Worm (Caenorhabditis elegans) whole organism, L1 larva: ENCODE data around the gene ram-2.

Experiments used
- C04F5.9 ChIP-seq: sonication (generic microtip); optimal IDR thresholded peaks from 2 replicates; lab custom pipeline; 2016; ENCODE audit warnings: missing genetic modification characterization, missing compliant biosample characterization
- C16A3.4 ChIP-seq: fragments of 150-350 bp; optimal IDR thresholded peaks from 2 replicates; lab custom pipeline; 2014; ENCODE audit warnings: missing biosample characterization, missing genetic modification characterization
- F16B12.6 ChIP-seq: fragments of 150-350 bp; optimal IDR thresholded peaks from 2 replicates; lab custom pipeline; 2014; ENCODE audit warnings: missing biosample characterization, missing genetic modification characterization
- Y116A8C.19 ChIP-seq: sonication (generic microtip); optimal IDR thresholded peaks from 2 replicates; lab custom pipeline; 2016; ENCODE audit warnings: missing compliant biosample characterization, missing genetic modification characterization, borderline replicate concordance
- aly-2 ChIP-seq: fragments of 150-350 bp; optimal IDR thresholded peaks from 2 replicates; lab custom pipeline; 2014; ENCODE audit warnings: missing biosample characterization, missing genetic modification characterization
- blmp-1 ChIP-seq: fragments of 150-350 bp; optimal IDR thresholded peaks from 2 replicates; lab custom pipeline; 2014; ENCODE audit warnings: missing biosample characterization, missing genetic modification characterization
- ceh-63 ChIP-seq: fragments of 200-800 bp; sonication (Bioruptor generic); optimal IDR thresholded peaks from 2 replicates; lab custom pipeline; 2018; ENCODE audit warnings: mild to moderate bottlenecking, missing genetic modification characterization, missing compliant biosample characterization
- ceh-8 ChIP-seq: fragments of 200-800 bp; sonication (Bioruptor generic); optimal IDR thresholded peaks from 2 replicates; lab custom pipeline; 2018; ENCODE audit warnings: mild to moderate bottlenecking, missing genetic modification characterization, moderate library complexity, missing compliant biosample characterization
- ceh-88 ChIP-seq: fragments of 200-800 bp; sonication (Bioruptor generic); IDR thresholded peaks from 2 replicates; pipeline ENCODE4 v1.3.6; 2022; ENCODE audit warnings: missing genetic modification characterization, missing compliant biosample characterization
- ces-1 ChIP-seq: fragments of 150-350 bp; optimal IDR thresholded peaks from 2 replicates; lab custom pipeline; 2014; ENCODE audit warnings: missing biosample characterization, missing genetic modification reagents, missing genetic modification characterization
- dsc-1 ChIP-seq: sonication (generic microtip); optimal IDR thresholded peaks from 2 replicates; lab custom pipeline; 2016; ENCODE audit warnings: mild to moderate bottlenecking, missing genetic modification characterization, missing compliant biosample characterization
- efl-1 ChIP-seq, 4 experiments: fragments of 150-350 bp; optimal IDR thresholded peaks in 3 of 4; peaks in 1 of 4; 1 replicate in 1 of 4; 2 replicates in 3 of 4; lab custom pipeline; 2014; ENCODE audit warnings: missing biosample characterization in 2 of 4, missing genetic modification characterization in 2 of 4, missing genetic modification reagents in 2 of 4
- efl-3 ChIP-seq: fragments of 200-800 bp; sonication (Bioruptor generic); optimal IDR thresholded peaks from 2 replicates; lab custom pipeline; 2018; ENCODE audit warnings: mild to moderate bottlenecking, missing genetic modification characterization, missing compliant biosample characterization
- egl-27 ChIP-seq, 2 experiments: fragments of 150-350 bp in 1 of 2; sonication (generic microtip); optimal IDR thresholded peaks; 3 replicates each; lab custom pipeline; 2017 to 2018; ENCODE audit warnings: missing biosample characterization in 2 of 2, missing genetic modification characterization in 2 of 2, missing genetic modification reagents in 2 of 2
- elt-2 ChIP-seq: sonication (generic microtip); optimal IDR thresholded peaks from 2 replicates; lab custom pipeline; 2016; ENCODE audit warnings: missing genetic modification characterization, mild to moderate bottlenecking, inconsistent platforms, missing compliant biosample characterization, missing genetic modification reagents
- elt-3 ChIP-seq, 6 experiments: fragments of 150-350 bp in 1 of 6; sonication (generic microtip); optimal IDR thresholded peaks; 2 replicates each; lab custom pipeline; 2017 to 2018; ENCODE audit warnings: missing biosample characterization in 6 of 6, missing genetic modification characterization in 6 of 6, inconsistent platforms in 1 of 6
- fkh-10 ChIP-seq: sonication (generic microtip); optimal IDR thresholded peaks from 2 replicates; lab custom pipeline; 2017; ENCODE audit warnings: missing biosample characterization, missing genetic modification reagents, missing genetic modification characterization
- fkh-4 ChIP-seq: sonication (generic microtip); optimal IDR thresholded peaks from 2 replicates; lab custom pipeline; 2016; ENCODE audit warnings: missing compliant biosample characterization, missing genetic modification characterization, borderline replicate concordance
- fkh-8 ChIP-seq: sonication (generic microtip); optimal IDR thresholded peaks from 2 replicates; lab custom pipeline; 2016; ENCODE audit warnings: mild to moderate bottlenecking, missing genetic modification characterization, missing compliant biosample characterization
- hlh-17 ChIP-seq: fragments of 200-800 bp; sonication (Bioruptor generic); optimal IDR thresholded peaks from 2 replicates; lab custom pipeline; 2018; ENCODE audit warnings: missing genetic modification characterization, mild to moderate bottlenecking, missing compliant biosample characterization, moderate library complexity, borderline replicate concordance
- hlh-4 ChIP-seq: sonication (generic microtip); optimal IDR thresholded peaks from 2 replicates; lab custom pipeline; 2016; ENCODE audit warnings: mild to moderate bottlenecking, missing genetic modification characterization, missing compliant biosample characterization
- isw-1 ChIP-seq: fragments of 200-800 bp; sonication (Bioruptor generic); IDR thresholded peaks from 2 replicates; pipeline ENCODE4 v1.3.6; 2022; ENCODE audit warnings: missing genetic modification characterization, missing compliant biosample characterization
- lin-13 ChIP-seq: fragments of 150-350 bp; optimal IDR thresholded peaks from 2 replicates; lab custom pipeline; 2014; ENCODE audit warnings: missing biosample characterization, missing genetic modification reagents, missing genetic modification characterization
- lin-14 ChIP-seq: fragments of 200-800 bp; sonication (Bioruptor generic); optimal IDR thresholded peaks from 2 replicates; lab custom pipeline; 2018; ENCODE audit warnings: mild to moderate bottlenecking, missing genetic modification characterization, moderate library complexity, missing compliant biosample characterization
- lin-15B ChIP-seq: fragments of 150-350 bp; sonication (generic microtip); optimal IDR thresholded peaks from 3 replicates; lab custom pipeline; 2014; ENCODE audit warnings: missing biosample characterization, missing genetic modification characterization
- lin-35 ChIP-seq, 2 experiments: fragments of 150-350 bp; optimal IDR thresholded peaks; 2 replicates each; lab custom pipeline; 2014; ENCODE audit warnings: missing biosample characterization in 2 of 2, missing genetic modification characterization in 2 of 2, missing genetic modification reagents in 2 of 2
- lir-3 ChIP-seq: sonication (generic microtip); optimal IDR thresholded peaks from 2 replicates; lab custom pipeline; 2016; ENCODE audit warnings: mild to moderate bottlenecking, missing genetic modification characterization, moderate library complexity, missing compliant biosample characterization; ENCODE audit not compliant: poor library complexity
- lsy-2 ChIP-seq, 2 experiments: fragments of 150-350 bp; optimal IDR thresholded peaks; 2 replicates each; lab custom pipeline; 2014; ENCODE audit warnings: missing biosample characterization in 2 of 2, missing genetic modification characterization in 2 of 2
- mdl-1 ChIP-seq, 2 experiments: fragments of 150-350 bp; optimal IDR thresholded peaks; 2 replicates each; lab custom pipeline; 2014 to 2017; ENCODE audit warnings: missing biosample characterization in 2 of 2, missing genetic modification characterization in 2 of 2, inconsistent platforms in 1 of 2
- mef-2 ChIP-seq: fragments of 150-350 bp; optimal IDR thresholded peaks from 2 replicates; lab custom pipeline; 2014; ENCODE audit warnings: missing biosample characterization, missing genetic modification characterization
- mep-1 ChIP-seq: fragments of 150-350 bp; optimal IDR thresholded peaks from 2 replicates; lab custom pipeline; 2014; ENCODE audit warnings: missing biosample characterization, missing genetic modification characterization
- nhr-12 ChIP-seq: sonication (generic microtip); optimal IDR thresholded peaks from 2 replicates; lab custom pipeline; 2017; ENCODE audit warnings: missing biosample characterization, missing genetic modification characterization
- nhr-19 ChIP-seq: fragments of 200-800 bp; sonication (Bioruptor generic); conservative IDR thresholded peaks from 2 replicates; pipeline ENCODE4 v1.3.6; 2022; ENCODE audit warnings: missing genetic modification characterization, missing compliant biosample characterization
- nhr-71 ChIP-seq: sonication (generic microtip); optimal IDR thresholded peaks from 2 replicates; lab custom pipeline; 2016; ENCODE audit warnings: mild to moderate bottlenecking, missing genetic modification characterization, moderate library complexity, missing compliant biosample characterization
- nhr-77 ChIP-seq: fragments of 150-350 bp; optimal IDR thresholded peaks from 2 replicates; lab custom pipeline; 2014; ENCODE audit warnings: missing biosample characterization, missing genetic modification characterization
- pag-3 ChIP-seq: sonication (generic microtip); optimal IDR thresholded peaks from 2 replicates; lab custom pipeline; 2017; ENCODE audit warnings: missing genetic modification characterization, mild to moderate bottlenecking, missing compliant biosample characterization, antibody characterized with exemption, borderline replicate concordance; ENCODE audit not compliant: insufficient read depth
- pqm-1 ChIP-seq: sonication (generic microtip); optimal IDR thresholded peaks from 3 replicates; lab custom pipeline; 2017; ENCODE audit warnings: missing biosample characterization, missing genetic modification characterization
- skn-1 ChIP-seq: fragments of 150-350 bp; optimal IDR thresholded peaks from 2 replicates; lab custom pipeline; 2014; ENCODE audit warnings: missing biosample characterization, missing genetic modification characterization
- snpc-4 ChIP-seq: fragments of 150-350 bp; optimal IDR thresholded peaks from 2 replicates; lab custom pipeline; 2014; ENCODE audit warnings: missing biosample characterization, missing genetic modification characterization
- snu-23 ChIP-seq: sonication (generic microtip); optimal IDR thresholded peaks from 2 replicates; lab custom pipeline; 2016; ENCODE audit warnings: missing genetic modification characterization, missing compliant biosample characterization
- sox-4 ChIP-seq: sonication (generic microtip); optimal IDR thresholded peaks from 2 replicates; lab custom pipeline; 2016; ENCODE audit warnings: missing genetic modification characterization, missing compliant biosample characterization
- swsn-7 ChIP-seq: sonication (generic microtip); optimal IDR thresholded peaks from 2 replicates; lab custom pipeline; 2016; ENCODE audit warnings: missing genetic modification characterization, missing compliant biosample characterization
- tlp-1 ChIP-seq: fragments of 150-350 bp; optimal IDR thresholded peaks from 2 replicates; lab custom pipeline; 2014; ENCODE audit warnings: missing biosample characterization, missing genetic modification characterization
- unc-62 ChIP-seq: fragments of 150-350 bp; optimal IDR thresholded peaks from 2 replicates; lab custom pipeline; 2014; ENCODE audit warnings: missing biosample characterization, missing genetic modification reagents, missing genetic modification characterization
- unc-86 ChIP-seq: sonication (generic microtip); optimal IDR thresholded peaks from 2 replicates; lab custom pipeline; 2016; ENCODE audit warnings: missing genetic modification characterization, missing compliant biosample characterization
- unc-98 ChIP-seq: fragments of 200-800 bp; sonication (Bioruptor generic); IDR thresholded peaks from 2 replicates; pipeline ENCODE4 v1.3.6; 2022; ENCODE audit warnings: missing genetic modification characterization, missing compliant biosample characterization
- xbp-1 ChIP-seq: sonication (generic microtip); optimal IDR thresholded peaks from 2 replicates; lab custom pipeline; 2016; ENCODE audit warnings: missing genetic modification characterization, missing compliant biosample characterization
- zip-4 ChIP-seq: fragments of 200-800 bp; sonication (Bioruptor generic); optimal IDR thresholded peaks from 2 replicates; lab custom pipeline; 2018; ENCODE audit warnings: mild to moderate bottlenecking, missing genetic modification characterization, moderate library complexity, missing compliant biosample characterization
- ztf-11 ChIP-seq, 2 experiments: sonication (generic microtip); optimal IDR thresholded peaks; 2 replicates each; lab custom pipeline; 2016 to 2017; ENCODE audit warnings: missing genetic modification characterization in 2 of 2, missing biosample characterization in 1 of 2, missing compliant biosample characterization in 1 of 2
- ztf-4 ChIP-seq: fragments of 150-350 bp; optimal IDR thresholded peaks from 2 replicates; lab custom pipeline; 2014; ENCODE audit warnings: missing biosample characterization, missing genetic modification characterization

ram-2 gene

DNA sequence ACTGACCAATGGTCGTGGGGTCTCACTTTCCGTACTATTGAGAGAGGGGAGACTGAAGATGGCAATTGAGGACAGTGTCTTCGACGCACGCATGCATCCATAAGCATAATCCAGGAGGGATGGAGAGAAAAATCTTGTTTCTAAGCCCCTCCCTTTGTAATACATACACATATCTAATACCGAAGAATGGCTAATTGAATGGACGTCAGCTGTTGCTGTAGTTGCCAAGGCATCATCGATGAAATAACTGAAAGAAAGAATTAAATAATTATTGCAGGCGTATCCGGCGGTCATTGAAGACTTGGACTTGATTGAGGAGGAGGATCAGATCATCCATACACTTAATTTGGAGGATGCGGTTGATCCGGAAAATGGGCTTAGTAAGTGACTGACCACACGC, 8.9 kb upstream of the ram-2 start, which contains the start of gene F33A8.7:
Gene F33A8.7 (minus strand): TSS at position 101 of the 400 bp plus-strand sequence.
- TF ChIP-seq unc-98 (GFP tag; lab: Robert Waterston, UW) (no peak), hlh-4 (tag; lab: Kevin White, UChicago) (no peak), sox-4 (tag; lab: Kevin White, UChicago) (no peak), lin-15B (tag; lab: Kevin White, UChicago) (no peak), nhr-12 (no peak), pqm-1 (tag; lab: Kevin White, UChicago) (no peak), ces-1 (GFP tag; lab: Kevin White, UChicago) (no peak), ceh-8 (GFP tag; lab: Kevin White, UChicago) (no peak), C16A3.4 (tag; lab: Kevin White, UChicago) (no peak), mdl-1 (tag; optimal IDR thresholded peaks at IDR 0.05; lab: Kevin White, UChicago) (no peak), snpc-4 (tag; lab: Kevin White, UChicago) (no peak), xbp-1 (tag; lab: Kevin White, UChicago) (no peak), unc-62 (GFP tag; lab: Kevin White, UChicago) (no peak), nhr-71 (no peak), lin-14 (GFP tag; lab: Kevin White, UChicago) (no peak), Y116A8C.19 (tag; lab: Kevin White, UChicago) (no peak)

DNA sequence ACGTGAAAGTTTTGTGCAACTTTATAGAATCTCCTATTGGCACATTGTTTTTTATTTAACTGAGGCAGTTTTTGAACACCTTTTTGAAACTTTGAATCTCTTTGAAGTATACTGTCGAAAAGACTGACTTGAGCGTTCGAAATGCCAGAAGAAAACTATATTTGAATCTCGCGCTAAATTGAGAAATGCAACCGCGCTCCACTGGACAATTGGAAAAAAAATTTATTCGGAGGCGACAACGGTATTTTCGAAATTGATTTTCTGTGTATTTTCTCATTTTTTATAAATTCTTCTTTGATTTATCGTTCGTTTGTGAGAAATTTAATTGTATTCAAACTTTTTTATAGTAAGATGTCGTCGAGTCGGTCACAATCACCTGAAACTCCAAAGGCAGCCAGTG, 5.3 kb upstream of the ram-2 start, which contains the start of gene let-858:
Gene let-858 (plus strand): TSS at position 348 of the 400 bp plus-strand sequence.
- TF ChIP-seq isw-1 (no peak; the same call in none of the 2 replicates), lin-13 (GFP tag; lab: Kevin White, UChicago) (no peak), Y116A8C.19 (tag; lab: Kevin White, UChicago) (no peak), unc-62 (GFP tag; lab: Kevin White, UChicago) (no peak), ztf-4 (tag; lab: Kevin White, UChicago) (no peak), zip-4 (no peak), F16B12.6 (peak; percentile 27), ztf-11 (tag; optimal IDR thresholded peaks at IDR 0.05; lab: Kevin White, UChicago) (peak in 1 of 2 experiments; percentile 11), mep-1 (tag; lab: Kevin White, UChicago) (peak; percentile 56), swsn-7 (tag; lab: Kevin White, UChicago) (peak; percentile 56), elt-2 (tag; lab: Kevin White, UChicago) (no peak), hlh-4 (tag; lab: Kevin White, UChicago) (no peak), nhr-19 (GFP tag; lab: Robert Waterston, UW) (peak; percentile 50), mef-2 (tag; lab: Kevin White, UChicago) (no peak), unc-86 (tag; lab: Kevin White, UChicago) (peak; percentile 44), lsy-2 (tag; optimal IDR thresholded peaks at IDR 0.05; lab: Kevin White, UChicago) (peak; percentile 67 to 82), ceh-63 (no peak), aly-2 (tag; lab: Kevin White, UChicago) (peak; percentile 36), efl-1 (optimal IDR thresholded peaks at IDR 0.05; lab: Kevin White, UChicago) (peak; percentile 97 to 99), efl-1 (GFP tag; optimal IDR thresholded peaks at IDR 0.05 in 1 of 2; lab: Kevin White, UChicago) (peak; percentile 98 to 100), efl-3 (no peak), fkh-10 (GFP tag; lab: Kevin White, UChicago) (no peak), dsc-1 (tag; lab: Kevin White, UChicago) (peak; percentile 49), C04F5.9 (peak; percentile 10), snu-23 (GFP tag; lab: Kevin White, UChicago) (peak; percentile 70), ces-1 (GFP tag; lab: Kevin White, UChicago) (no peak), nhr-77 (tag; lab: Kevin White, UChicago) (no peak), fkh-8 (tag; lab: Kevin White, UChicago) (no peak), lir-3 (tag; lab: Kevin White, UChicago) (no peak), pag-3 (tag; lab: Kevin White, UChicago) (no peak), blmp-1 (peak; percentile 53), skn-1 (tag; lab: Kevin White, UChicago) (peak; percentile 26), elt-3 (tag; optimal IDR thresholded peaks at IDR 0.05; lab: Kevin White, UChicago) (peak in 1 of 6 experiments; percentile 34), fkh-4 (tag; lab: Kevin White, UChicago) (no peak), ceh-88 (GFP tag; lab: Robert Waterston, UW) (no peak), tlp-1 (no peak), hlh-17 (GFP tag; lab: Kevin White, UChicago) (no peak), lin-35 (GFP tag; optimal IDR thresholded peaks at IDR 0.05; lab: Kevin White, UChicago) (peak; percentile 96 to 98), egl-27 (tag; optimal IDR thresholded peaks at IDR 0.05; lab: Kevin White, UChicago) (no peak)
